Worm (Caenorhabditis elegans) whole organism, late embryonic: ENCODE measurements around the gene ets-5.

Source experiments
- Y22D7AL.16 ChIP-seq: sonication (generic microtip); optimal IDR thresholded peaks from 2 replicates; lab custom pipeline; 2016; ENCODE audit warnings: missing genetic modification characterization, missing compliant biosample characterization
- hlh-13 ChIP-seq: fragments of 200-800 bp; sonication (Bioruptor generic); optimal IDR thresholded peaks from 2 replicates; lab custom pipeline; 2018; ENCODE audit warnings: mild to moderate bottlenecking, missing genetic modification characterization, missing compliant biosample characterization
- lin-11 ChIP-seq: fragments of 200-800 bp; sonication (Bioruptor generic); optimal IDR thresholded peaks from 2 replicates; lab custom pipeline; 2018; ENCODE audit warnings: mild to moderate bottlenecking, missing genetic modification characterization, missing compliant biosample characterization
- tbx-2 ChIP-seq: sonication (generic microtip); optimal IDR thresholded peaks from 2 replicates; lab custom pipeline; 2016; ENCODE audit warnings: missing genetic modification characterization, missing compliant biosample characterization
- unc-86 ChIP-seq: sonication (generic microtip); optimal IDR thresholded peaks from 2 replicates; lab custom pipeline; 2016; ENCODE audit warnings: missing genetic modification characterization, missing compliant biosample characterization

- no peak for TF ChIP-seq hlh-13 (GFP tag; lab: Kevin White, UChicago)
- TF ChIP-seq tbx-2 (tag; lab: Kevin White, UChicago): no peak
- TF ChIP-seq lin-11: no peak
- no peak for TF ChIP-seq unc-86 (tag; lab: Kevin White, UChicago)
- no peak for TF ChIP-seq Y22D7AL.16
These were observed at the start of gene ets-5 for ce11 chrX:5084495-5084894.
